Worm (Caenorhabditis elegans) whole organism, L1 larva: ENCODE results near the gene pitp-1.

Experiments
- C04F5.9 ChIP-seq: sonication (generic microtip); optimal IDR thresholded peaks from 2 replicates; lab custom pipeline; 2016; ENCODE audit warnings: missing genetic modification characterization, missing compliant biosample characterization
- C16A3.4 ChIP-seq: fragments of 150-350 bp; optimal IDR thresholded peaks from 2 replicates; lab custom pipeline; 2014; ENCODE audit warnings: missing biosample characterization, missing genetic modification characterization
- C34B4.2 ChIP-seq: sonication (generic microtip); optimal IDR thresholded peaks from 2 replicates; lab custom pipeline; 2017; ENCODE audit warnings: mild to moderate bottlenecking, missing genetic modification characterization, missing compliant biosample characterization
- F16B12.6 ChIP-seq: fragments of 150-350 bp; optimal IDR thresholded peaks from 2 replicates; lab custom pipeline; 2014; ENCODE audit warnings: missing biosample characterization, missing genetic modification characterization
- aha-1 ChIP-seq: fragments of 150-350 bp; optimal IDR thresholded peaks from 2 replicates; lab custom pipeline; 2014; ENCODE audit warnings: missing biosample characterization, missing genetic modification characterization
- alr-1 ChIP-seq: fragments of 200-800 bp; sonication (Bioruptor generic); optimal IDR thresholded peaks from 2 replicates; lab custom pipeline; 2018; ENCODE audit warnings: borderline replicate concordance, mild to moderate bottlenecking, missing genetic modification characterization, missing compliant biosample characterization
- aly-2 ChIP-seq: fragments of 150-350 bp; optimal IDR thresholded peaks from 2 replicates; lab custom pipeline; 2014; ENCODE audit warnings: missing biosample characterization, missing genetic modification characterization
- ama-1 ChIP-seq: fragments of 150-350 bp; optimal IDR thresholded peaks from 2 replicates; lab custom pipeline; 2014
- blmp-1 ChIP-seq: fragments of 150-350 bp; optimal IDR thresholded peaks from 2 replicates; lab custom pipeline; 2014; ENCODE audit warnings: missing biosample characterization, missing genetic modification characterization
- ceh-63 ChIP-seq: fragments of 200-800 bp; sonication (Bioruptor generic); optimal IDR thresholded peaks from 2 replicates; lab custom pipeline; 2018; ENCODE audit warnings: mild to moderate bottlenecking, missing genetic modification characterization, missing compliant biosample characterization
- ceh-82 ChIP-seq, 3 experiments: fragments of 150-350 bp in 1 of 3; sonication (generic microtip) in 2 of 3; optimal IDR thresholded peaks; 2 replicates each; lab custom pipeline; 2014 to 2017; ENCODE audit warnings: missing biosample characterization in 3 of 3, missing genetic modification characterization in 3 of 3
- ceh-88 ChIP-seq: fragments of 200-800 bp; sonication (Bioruptor generic); IDR thresholded peaks from 2 replicates; pipeline ENCODE4 v1.3.6; 2022; ENCODE audit warnings: missing genetic modification characterization, missing compliant biosample characterization
- ces-1 ChIP-seq: fragments of 150-350 bp; optimal IDR thresholded peaks from 2 replicates; lab custom pipeline; 2014; ENCODE audit warnings: missing biosample characterization, missing genetic modification reagents, missing genetic modification characterization
- dsc-1 ChIP-seq: sonication (generic microtip); optimal IDR thresholded peaks from 2 replicates; lab custom pipeline; 2016; ENCODE audit warnings: mild to moderate bottlenecking, missing genetic modification characterization, missing compliant biosample characterization
- efl-3 ChIP-seq: fragments of 200-800 bp; sonication (Bioruptor generic); optimal IDR thresholded peaks from 2 replicates; lab custom pipeline; 2018; ENCODE audit warnings: mild to moderate bottlenecking, missing genetic modification characterization, missing compliant biosample characterization
- egl-13 ChIP-seq: sonication (generic microtip); optimal IDR thresholded peaks from 2 replicates; lab custom pipeline; 2016; ENCODE audit warnings: missing genotype, missing genetic modification reagents, missing genetic modification characterization, missing compliant biosample characterization
- egl-27 ChIP-seq, 2 experiments: fragments of 150-350 bp in 1 of 2; sonication (generic microtip); optimal IDR thresholded peaks; 3 replicates each; lab custom pipeline; 2017 to 2018; ENCODE audit warnings: missing biosample characterization in 2 of 2, missing genetic modification characterization in 2 of 2, missing genetic modification reagents in 2 of 2
- elt-3 ChIP-seq, 6 experiments: fragments of 150-350 bp in 1 of 6; sonication (generic microtip); optimal IDR thresholded peaks; 2 replicates each; lab custom pipeline; 2017 to 2018; ENCODE audit warnings: missing biosample characterization in 6 of 6, missing genetic modification characterization in 6 of 6, inconsistent platforms in 1 of 6
- ets-5 ChIP-seq: fragments of 200-800 bp; sonication (Bioruptor generic); IDR thresholded peaks from 2 replicates; pipeline ENCODE4 v1.3.6; 2022; ENCODE audit warnings: missing genetic modification characterization, missing compliant biosample characterization
- fkh-10 ChIP-seq: sonication (generic microtip); optimal IDR thresholded peaks from 2 replicates; lab custom pipeline; 2017; ENCODE audit warnings: missing biosample characterization, missing genetic modification reagents, missing genetic modification characterization
- fkh-4 ChIP-seq: sonication (generic microtip); optimal IDR thresholded peaks from 2 replicates; lab custom pipeline; 2016; ENCODE audit warnings: missing compliant biosample characterization, missing genetic modification characterization, borderline replicate concordance
- fkh-8 ChIP-seq: sonication (generic microtip); optimal IDR thresholded peaks from 2 replicates; lab custom pipeline; 2016; ENCODE audit warnings: mild to moderate bottlenecking, missing genetic modification characterization, missing compliant biosample characterization
- grh-1 ChIP-seq: fragments of 200-800 bp; sonication (Bioruptor generic); IDR thresholded peaks from 2 replicates; pipeline ENCODE4 v1.3.6; 2022; ENCODE audit warnings: missing genetic modification reagents, missing genetic modification characterization, missing compliant biosample characterization
- hlh-17 ChIP-seq: fragments of 200-800 bp; sonication (Bioruptor generic); optimal IDR thresholded peaks from 2 replicates; lab custom pipeline; 2018; ENCODE audit warnings: missing genetic modification characterization, mild to moderate bottlenecking, missing compliant biosample characterization, moderate library complexity, borderline replicate concordance
- hlh-4 ChIP-seq: sonication (generic microtip); optimal IDR thresholded peaks from 2 replicates; lab custom pipeline; 2016; ENCODE audit warnings: mild to moderate bottlenecking, missing genetic modification characterization, missing compliant biosample characterization
- hpl-2 ChIP-seq: fragments of 150-350 bp; optimal IDR thresholded peaks from 2 replicates; lab custom pipeline; 2014; ENCODE audit warnings: missing biosample characterization, missing genetic modification reagents, missing genetic modification characterization
- irx-1 ChIP-seq: sonication (generic microtip); optimal IDR thresholded peaks from 2 replicates; lab custom pipeline; 2016; ENCODE audit warnings: missing genetic modification characterization, missing compliant biosample characterization
- jun-1 ChIP-seq: fragments of 150-350 bp; optimal IDR thresholded peaks from 2 replicates; lab custom pipeline; 2014; ENCODE audit warnings: missing biosample characterization, missing genetic modification reagents, missing genetic modification characterization
- lin-13 ChIP-seq: fragments of 150-350 bp; optimal IDR thresholded peaks from 2 replicates; lab custom pipeline; 2014; ENCODE audit warnings: missing biosample characterization, missing genetic modification reagents, missing genetic modification characterization
- lin-15B ChIP-seq: fragments of 150-350 bp; sonication (generic microtip); optimal IDR thresholded peaks from 3 replicates; lab custom pipeline; 2014; ENCODE audit warnings: missing biosample characterization, missing genetic modification characterization
- lin-35 ChIP-seq, 2 experiments: fragments of 150-350 bp; optimal IDR thresholded peaks; 2 replicates each; lab custom pipeline; 2014; ENCODE audit warnings: missing biosample characterization in 2 of 2, missing genetic modification characterization in 2 of 2, missing genetic modification reagents in 2 of 2
- lsy-2 ChIP-seq, 2 experiments: fragments of 150-350 bp; optimal IDR thresholded peaks; 2 replicates each; lab custom pipeline; 2014; ENCODE audit warnings: missing biosample characterization in 2 of 2, missing genetic modification characterization in 2 of 2
- mab-9 ChIP-seq: fragments of 200-800 bp; sonication (Bioruptor generic); IDR thresholded peaks from 2 replicates; pipeline ENCODE4 v1.3.6; 2022; ENCODE audit warnings: missing genetic modification reagents, missing genetic modification characterization, missing compliant biosample characterization
- mep-1 ChIP-seq: fragments of 150-350 bp; optimal IDR thresholded peaks from 2 replicates; lab custom pipeline; 2014; ENCODE audit warnings: missing biosample characterization, missing genetic modification characterization
- nhr-19 ChIP-seq: fragments of 200-800 bp; sonication (Bioruptor generic); conservative IDR thresholded peaks from 2 replicates; pipeline ENCODE4 v1.3.6; 2022; ENCODE audit warnings: missing genetic modification characterization, missing compliant biosample characterization
- nhr-20 ChIP-seq: sonication (generic microtip); optimal IDR thresholded peaks from 2 replicates; lab custom pipeline; 2016; ENCODE audit warnings: mild to moderate bottlenecking, missing genetic modification characterization, missing compliant biosample characterization
- nhr-76 ChIP-seq: sonication (generic microtip); optimal IDR thresholded peaks from 2 replicates; lab custom pipeline; 2017; ENCODE audit warnings: missing biosample characterization, missing genetic modification characterization
- nhr-77 ChIP-seq: fragments of 150-350 bp; optimal IDR thresholded peaks from 2 replicates; lab custom pipeline; 2014; ENCODE audit warnings: missing biosample characterization, missing genetic modification characterization
- nhr-84 ChIP-seq: sonication (generic microtip); optimal IDR thresholded peaks from 2 replicates; lab custom pipeline; 2017; ENCODE audit warnings: missing biosample characterization, missing genetic modification characterization
- nhr-85 ChIP-seq: sonication (generic microtip); peaks from one replicate; lab custom pipeline; 2016; ENCODE audit warnings: missing genetic modification characterization, inconsistent platforms, missing compliant biosample characterization
- nhr-90 ChIP-seq: sonication (generic microtip); optimal IDR thresholded peaks from 2 replicates; lab custom pipeline; 2016; ENCODE audit warnings: mild to moderate bottlenecking, missing genetic modification characterization, missing compliant biosample characterization; ENCODE audit not compliant: poor library complexity
- pax-3 ChIP-seq: fragments of 200-800 bp; sonication (Bioruptor generic); optimal IDR thresholded peaks from 2 replicates; lab custom pipeline; 2018; ENCODE audit warnings: mild to moderate bottlenecking, missing genetic modification characterization, moderate library complexity, missing compliant biosample characterization
- skn-1 ChIP-seq: fragments of 150-350 bp; optimal IDR thresholded peaks from 2 replicates; lab custom pipeline; 2014; ENCODE audit warnings: missing biosample characterization, missing genetic modification characterization
- snpc-4 ChIP-seq: fragments of 150-350 bp; optimal IDR thresholded peaks from 2 replicates; lab custom pipeline; 2014; ENCODE audit warnings: missing biosample characterization, missing genetic modification characterization
- snu-23 ChIP-seq: sonication (generic microtip); optimal IDR thresholded peaks from 2 replicates; lab custom pipeline; 2016; ENCODE audit warnings: missing genetic modification characterization, missing compliant biosample characterization
- sptf-1 ChIP-seq: fragments of 150-350 bp; optimal IDR thresholded peaks from 2 replicates; lab custom pipeline; 2014; ENCODE audit warnings: missing biosample characterization, missing genetic modification characterization
- tbx-2 ChIP-seq: sonication (generic microtip); optimal IDR thresholded peaks from 2 replicates; lab custom pipeline; 2016; ENCODE audit warnings: missing genetic modification characterization, missing compliant biosample characterization
- tlp-1 ChIP-seq: fragments of 150-350 bp; optimal IDR thresholded peaks from 2 replicates; lab custom pipeline; 2014; ENCODE audit warnings: missing biosample characterization, missing genetic modification characterization
- unc-130 ChIP-seq: fragments of 150-350 bp; optimal IDR thresholded peaks from 2 replicates; lab custom pipeline; 2017; ENCODE audit warnings: missing biosample characterization, missing genetic modification characterization, inconsistent platforms
- unc-30 ChIP-seq: sonication (generic microtip); optimal IDR thresholded peaks from 2 replicates; lab custom pipeline; 2017; ENCODE audit warnings: missing biosample characterization, missing genetic modification characterization
- unc-62 ChIP-seq: fragments of 150-350 bp; optimal IDR thresholded peaks from 2 replicates; lab custom pipeline; 2014; ENCODE audit warnings: missing biosample characterization, missing genetic modification reagents, missing genetic modification characterization
- vab-15 ChIP-seq: sonication (generic microtip); optimal IDR thresholded peaks from 2 replicates; lab custom pipeline; 2017; ENCODE audit warnings: missing genotype, mild to moderate bottlenecking, missing genetic modification characterization, missing compliant biosample characterization
- xbp-1 ChIP-seq: sonication (generic microtip); optimal IDR thresholded peaks from 2 replicates; lab custom pipeline; 2016; ENCODE audit warnings: missing genetic modification characterization, missing compliant biosample characterization
- zag-1 ChIP-seq: fragments of 150-350 bp; optimal IDR thresholded peaks from 2 replicates; lab custom pipeline; 2014; ENCODE audit warnings: missing biosample characterization, missing genetic modification characterization
- ztf-4 ChIP-seq: fragments of 150-350 bp; optimal IDR thresholded peaks from 2 replicates; lab custom pipeline; 2014; ENCODE audit warnings: missing biosample characterization, missing genetic modification characterization

Gene pitp-1

DNA sequence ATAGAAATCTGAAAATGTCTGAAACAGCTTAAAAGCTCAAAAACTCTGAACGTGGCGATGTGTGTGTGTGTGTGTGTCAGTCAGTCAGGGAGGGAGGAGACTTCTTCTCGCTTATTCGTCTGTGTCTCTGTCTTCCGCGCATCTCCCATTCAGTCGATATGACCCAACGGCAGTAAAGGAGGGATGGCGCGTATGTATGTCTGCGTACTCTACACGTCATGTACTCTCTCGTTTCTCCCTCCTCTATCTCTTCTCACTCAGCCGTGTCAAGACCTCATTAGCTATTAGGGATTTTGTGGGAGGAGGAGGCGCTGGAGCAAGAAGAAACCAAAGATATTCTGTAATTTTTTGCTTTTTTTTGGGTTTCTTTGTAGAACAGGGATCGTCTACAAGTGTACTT is 2.4 kb upstream of the pitp-1 start:
- TF ChIP-seq elt-3 (tag; optimal IDR thresholded peaks at IDR 0.05; lab: Kevin White, UChicago) (no peak), efl-3 (GFP tag; lab: Kevin White, UChicago) (no peak), unc-130 (tag; lab: Kevin White, UChicago) (no peak), ets-5 (GFP tag; lab: Robert Waterston, UW) (no peak), snpc-4 (tag; lab: Kevin White, UChicago) (no peak), nhr-20 (tag; lab: Kevin White, UChicago) (no peak), aha-1 (no peak), snu-23 (GFP tag; lab: Kevin White, UChicago) (peak; percentile 76), xbp-1 (peak; percentile 58), egl-27 (tag; optimal IDR thresholded peaks at IDR 0.05; lab: Kevin White, UChicago) (peak; percentile 8 to 34), fkh-4 (tag; lab: Kevin White, UChicago) (no peak), skn-1 (tag; lab: Kevin White, UChicago) (no peak), nhr-76 (tag; lab: Kevin White, UChicago) (no peak), hpl-2 (GFP tag; lab: Kevin White, UChicago) (no peak), ama-1 (lab: Kevin White, UChicago) (peak; percentile 18), nhr-19 (GFP tag; lab: Robert Waterston, UW) (no peak; the same call in 1 of the 2 replicates), unc-30 (tag; lab: Kevin White, UChicago) (no peak), sptf-1 (no peak), ceh-63 (no peak), F16B12.6 (tag; lab: Kevin White, UChicago) (peak; percentile 18), ces-1 (GFP tag; lab: Kevin White, UChicago) (no peak), egl-13 (tag; lab: Kevin White, UChicago) (peak; percentile 37), tbx-2 (peak; percentile 72), fkh-8 (tag; lab: Kevin White, UChicago) (peak; percentile 76), pax-3 (tag; lab: Kevin White, UChicago) (no peak), nhr-85 (tag; lab: Kevin White, UChicago) (peak; percentile 75), vab-15 (tag; lab: Kevin White, UChicago) (no peak), alr-1 (tag; lab: Kevin White, UChicago) (no peak), mab-9 (GFP tag; lab: Robert Waterston, UW) (no peak), lin-35 (GFP tag; optimal IDR thresholded peaks at IDR 0.05; lab: Kevin White, UChicago) (peak; percentile 62 to 68), C34B4.2 (tag; lab: Kevin White, UChicago) (no peak), ceh-82 (tag; optimal IDR thresholded peaks at IDR 0.05; lab: Kevin White, UChicago) (peak; percentile 54 to 84 (median 59)), ztf-4 (tag; lab: Kevin White, UChicago) (no peak), lin-13 (GFP tag; lab: Kevin White, UChicago) (peak; percentile 0), unc-62 (GFP tag; lab: Kevin White, UChicago) (no peak), mep-1 (tag; lab: Kevin White, UChicago) (peak; percentile 82), C16A3.4 (tag; lab: Kevin White, UChicago) (no peak), grh-1 (GFP tag; lab: Robert Waterston, UW) (no peak), nhr-84 (tag; lab: Kevin White, UChicago) (no peak), zag-1 (tag; lab: Kevin White, UChicago) (peak; percentile 15), tlp-1 (tag; lab: Kevin White, UChicago) (no peak), nhr-90 (no peak), dsc-1 (peak; percentile 47), irx-1 (tag; lab: Kevin White, UChicago) (no peak), C04F5.9 (no peak), lin-15B (tag; lab: Kevin White, UChicago) (no peak), nhr-77 (no peak), lsy-2 (tag; optimal IDR thresholded peaks at IDR 0.05; lab: Kevin White, UChicago) (peak; percentile 61 to 77), hlh-17 (GFP tag; lab: Kevin White, UChicago) (no peak), aly-2 (tag; lab: Kevin White, UChicago) (no peak), blmp-1 (tag; lab: Kevin White, UChicago) (peak; percentile 52), hlh-4 (tag; lab: Kevin White, UChicago) (no peak), jun-1 (tag; lab: Kevin White, UChicago) (peak; percentile 43), ceh-88 (no peak; the same call in 1 of the 2 replicates), fkh-10 (GFP tag; lab: Kevin White, UChicago) (peak; percentile 1)
